Worm (Caenorhabditis elegans): ENCODE results near the gene sfxn-5.

DNA sequence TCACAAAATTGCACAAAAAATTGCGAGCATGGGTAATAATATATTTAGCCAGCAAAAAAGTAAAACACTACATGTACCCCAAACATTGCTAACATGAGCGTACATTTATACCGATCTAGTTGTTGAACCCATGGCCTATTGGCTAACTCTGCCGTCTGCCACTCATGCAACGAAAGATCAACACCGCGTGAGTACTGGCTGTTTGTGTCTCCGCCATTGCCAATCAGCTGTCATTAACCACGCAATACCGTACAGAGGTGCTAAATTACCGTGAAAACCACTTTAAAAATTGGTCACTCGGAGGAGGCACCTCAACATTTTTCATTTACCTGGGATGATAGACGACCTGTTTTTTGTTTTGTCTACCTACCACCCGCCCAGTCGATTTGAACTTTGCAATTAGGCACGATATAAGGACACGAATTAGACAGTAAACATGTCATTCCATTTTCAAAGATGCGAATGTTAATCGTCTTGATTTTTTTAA, 29.5 kb downstream of the sfxn-5 start, which contains the start of gene K02C4.2:
- no peak for TF ChIP-seq snpc-4 (tag; optimal IDR thresholded peaks at IDR 0.05)
- TF ChIP-seq sem-2 (GFP tag; optimal IDR thresholded peaks at IDR 0.05) = peak; percentile 76
- no peak for TF ChIP-seq ztf-11 (tag; optimal IDR thresholded peaks at IDR 0.05)
- TF ChIP-seq cnd-1 (tag; optimal IDR thresholded peaks at IDR 0.05) = peak; percentile 86
- no peak for TF ChIP-seq ces-1 (GFP tag; optimal IDR thresholded peaks at IDR 0.05)
- peak; percentile 22 for TF ChIP-seq unc-62 (GFP tag; optimal IDR thresholded peaks at IDR 0.05)
- TF ChIP-seq elt-1 (tag; optimal IDR thresholded peaks at IDR 0.05; ENCODE audit: borderline replicate concordance, insufficient read depth) = no peak
- TF ChIP-seq sptf-1 (tag; optimal IDR thresholded peaks at IDR 0.05) = no peak
- peak; percentile 12 for TF ChIP-seq bed-3 (GFP tag; optimal IDR thresholded peaks at IDR 0.05)
- no peak for TF ChIP-seq blmp-1 (tag; optimal IDR thresholded peaks at IDR 0.05)
- no peak for TF ChIP-seq nhr-12 (tag; optimal IDR thresholded peaks at IDR 0.05)

Measured in whole organism, mixed stage, embryonic.